Fruit fly (Drosophila melanogaster) whole organism, embryonic: ENCODE results near the gene Grx5.
A peak's percentile ranks its signal among the peaks of the same experiment; 100 is the strongest.

Experiments used
- ATbp ChIP-seq: fragments of 200-800 bp; sonication (Bioruptor generic); optimal IDR thresholded peaks from 2 replicates; lab custom pipeline; 2017; ENCODE audit warnings: missing biosample characterization, mild to moderate bottlenecking, missing genetic modification characterization, missing genetic modification reagents
- Ada2b ChIP-seq: fragments of 200-800 bp; sonication (Bioruptor generic); IDR thresholded peaks from 2 replicates; pipeline ENCODE4 v1.3.6; 2022; ENCODE audit warnings: missing biosample characterization, missing genetic modification characterization
- CG10431 ChIP-seq: fragments of 200-800 bp; sonication (Bioruptor generic); optimal IDR thresholded peaks from 3 replicates; lab custom pipeline; 2018; ENCODE audit warnings: missing biosample characterization, mild to moderate bottlenecking, missing genetic modification characterization
- CG11085 ChIP-seq: fragments of 200-800 bp; sonication (Bioruptor generic); IDR thresholded peaks from 2 replicates; pipeline ENCODE4 v1.3.6; 2022; ENCODE audit warnings: missing biosample characterization, missing genetic modification characterization
- CG12299 ChIP-seq: fragments of 200-800 bp; sonication (Bioruptor generic); optimal IDR thresholded peaks from 2 replicates; lab custom pipeline; 2018; ENCODE audit warnings: missing biosample characterization, mild to moderate bottlenecking, missing genetic modification characterization
- CG17328 ChIP-seq: fragments of 200-800 bp; sonication (Bioruptor generic); IDR thresholded peaks from 2 replicates; pipeline ENCODE4 v1.3.6; 2022; ENCODE audit warnings: missing biosample characterization, missing genetic modification characterization
- CG17568 ChIP-seq: fragments of 200-800 bp; sonication (Bioruptor generic); optimal IDR thresholded peaks from 2 replicates; lab custom pipeline; 2018; ENCODE audit warnings: missing biosample characterization, mild to moderate bottlenecking, missing genetic modification characterization, moderate library complexity
- CG17829 ChIP-seq: fragments of 200-800 bp; optimal IDR thresholded peaks from 2 replicates; lab custom pipeline; 2019; ENCODE audit warnings: missing biosample characterization, mild to moderate bottlenecking, missing genetic modification characterization, moderate library complexity
- CG2116 ChIP-seq: fragments of 200-800 bp; sonication (Bioruptor generic); optimal IDR thresholded peaks from 3 replicates; lab custom pipeline; 2018; ENCODE audit warnings: missing biosample characterization, mild to moderate bottlenecking, missing genetic modification characterization
- CG30403 ChIP-seq: fragments of 200-800 bp; sonication (Bioruptor generic); optimal IDR thresholded peaks from 3 replicates; lab custom pipeline; 2016; ENCODE audit warnings: missing biosample characterization, missing genetic modification characterization
- CG32772 ChIP-seq: fragments of 200-800 bp; sonication (Bioruptor generic); IDR thresholded peaks from 2 replicates; pipeline ENCODE4 v1.3.6; 2022; ENCODE audit warnings: missing biosample characterization, missing genetic modification characterization
- CG3726 ChIP-seq: fragments of 200-800 bp; sonication (Bioruptor generic); IDR thresholded peaks from 3 replicates; pipeline ENCODE4, ENCODE4 v1.3.6; 2022; ENCODE audit warnings: missing biosample characterization, missing genetic modification characterization
- CG4854 ChIP-seq: fragments of 200-800 bp; sonication (Bioruptor generic); optimal IDR thresholded peaks from 2 replicates; lab custom pipeline; 2016; ENCODE audit warnings: missing biosample characterization, missing genetic modification characterization, inconsistent platforms
- CG7372 ChIP-seq: fragments of 200-800 bp; sonication (Bioruptor generic); IDR thresholded peaks from 2 replicates; pipeline ENCODE4 v1.3.6; 2022; ENCODE audit warnings: missing biosample characterization, missing genetic modification characterization
- CG7556 ChIP-seq: fragments of 200-800 bp; sonication (Bioruptor generic); optimal IDR thresholded peaks from 2 replicates; lab custom pipeline; 2017; ENCODE audit warnings: missing biosample characterization, mild to moderate bottlenecking, missing genetic modification characterization
- CG7786 ChIP-seq: fragments of 200-800 bp; sonication (Bioruptor generic); optimal IDR thresholded peaks from 2 replicates; lab custom pipeline; 2016; ENCODE audit warnings: missing biosample characterization, missing genetic modification characterization
- CG9215 ChIP-seq: fragments of 200-800 bp; sonication (Bioruptor generic); IDR thresholded peaks from 2 replicates; pipeline ENCODE4 v1.3.6; 2022; ENCODE audit warnings: missing biosample characterization, missing genetic modification characterization
- CG9727 ChIP-seq: fragments of 200-800 bp; sonication (Bioruptor generic); optimal IDR thresholded peaks from 3 replicates; lab custom pipeline; 2017; ENCODE audit warnings: missing biosample characterization, mild to moderate bottlenecking, missing genetic modification characterization
- CHES-1-like ChIP-seq: fragments of 200-800 bp; sonication (Bioruptor generic); optimal IDR thresholded peaks from 2 replicates; lab custom pipeline; 2016; ENCODE audit warnings: missing biosample characterization, missing genetic modification characterization
- E2f1 ChIP-seq: fragments of 200-800 bp; sonication (Bioruptor generic); IDR thresholded peaks from 2 replicates; pipeline ENCODE4 v1.3.6; 2022; ENCODE audit warnings: missing biosample characterization, missing genetic modification characterization
- Gsc ChIP-seq: fragments of 200-800 bp; sonication (Bioruptor generic); IDR thresholded peaks from 2 replicates; pipeline ENCODE4 v1.3.6; 2022; ENCODE audit warnings: missing biosample characterization, missing genetic modification characterization
- H2.0 ChIP-seq: fragments of 200-800 bp; sonication (Bioruptor generic); IDR thresholded peaks from 2 replicates; pipeline ENCODE4 v1.3.6; 2022; ENCODE audit warnings: missing biosample characterization, missing genetic modification characterization
- HLH54F ChIP-seq: fragments of 200-800 bp; sonication (Bioruptor generic); optimal IDR thresholded peaks from 3 replicates; lab custom pipeline; 2016; ENCODE audit warnings: missing biosample characterization, missing genetic modification characterization
- Hand ChIP-seq: fragments of 200-800 bp; sonication (Bioruptor generic); optimal IDR thresholded peaks from 2 replicates; lab custom pipeline; 2017; ENCODE audit warnings: mild to moderate bottlenecking, missing biosample characterization, missing genetic modification reagents, missing genetic modification characterization
- HmgZ ChIP-seq: fragments of 200-800 bp; sonication (Bioruptor generic); optimal IDR thresholded peaks from 2 replicates; lab custom pipeline; 2018; ENCODE audit warnings: missing biosample characterization, mild to moderate bottlenecking, missing genetic modification characterization
- Hmr ChIP-seq: fragments of 200-800 bp; sonication (Bioruptor generic); optimal IDR thresholded peaks from 3 replicates; lab custom pipeline; 2017; ENCODE audit warnings: mild to moderate bottlenecking, missing biosample characterization, missing genetic modification reagents, missing genetic modification characterization
- Jarid2 ChIP-seq: fragments of 200-800 bp; sonication (Bioruptor generic); optimal IDR thresholded peaks from 3 replicates; lab custom pipeline; 2017; ENCODE audit warnings: mild to moderate bottlenecking, missing biosample characterization, missing genetic modification reagents, missing genetic modification characterization
- Med ChIP-seq: fragments of 200-800 bp; sonication (Bioruptor generic); peaks from one replicate; lab custom pipeline; 2016; ENCODE audit warnings: missing biosample characterization, missing genetic modification characterization, mild to moderate bottlenecking, inconsistent platforms, moderate library complexity
- Mrtf ChIP-seq: fragments of 200-800 bp; sonication (Bioruptor generic); IDR thresholded peaks from 3 replicates; pipeline ENCODE4 v1.3.6; 2022; ENCODE audit warnings: missing biosample characterization, missing genetic modification characterization
- Neu2 ChIP-seq: fragments of 200-800 bp; sonication (Bioruptor generic); optimal IDR thresholded peaks from 3 replicates; lab custom pipeline; 2016; ENCODE audit warnings: missing biosample characterization, missing genetic modification characterization, borderline replicate concordance
- Oli ChIP-seq: fragments of 200-800 bp; sonication (Bioruptor generic); optimal IDR thresholded peaks from 2 replicates; lab custom pipeline; 2018; ENCODE audit warnings: missing biosample characterization, mild to moderate bottlenecking, missing genetic modification characterization, moderate library complexity
- YL-1 ChIP-seq: fragments of 200-800 bp; sonication (Bioruptor generic); optimal IDR thresholded peaks from 3 replicates; lab custom pipeline; 2017; ENCODE audit warnings: missing biosample characterization, mild to moderate bottlenecking, missing genetic modification characterization
- ash1 ChIP-seq: fragments of 200-800 bp; sonication (Bioruptor generic); optimal IDR thresholded peaks from 2 replicates; lab custom pipeline; 2018; ENCODE audit warnings: missing biosample characterization, mild to moderate bottlenecking, missing genetic modification characterization
- az2 ChIP-seq: fragments of 200-800 bp; sonication (Bioruptor generic); optimal IDR thresholded peaks from 3 replicates; lab custom pipeline; 2016; ENCODE audit warnings: missing biosample characterization, missing genetic modification characterization
- corto ChIP-seq: fragments of 200-800 bp; sonication (Bioruptor generic); optimal IDR thresholded peaks from 2 replicates; lab custom pipeline; 2016; ENCODE audit warnings: missing biosample characterization, mild to moderate bottlenecking, missing genetic modification characterization, moderate library complexity
- dmrt11E ChIP-seq: fragments of 200-800 bp; sonication (Bioruptor generic); optimal IDR thresholded peaks from 3 replicates; lab custom pipeline; 2018; ENCODE audit warnings: missing biosample characterization, mild to moderate bottlenecking, missing genetic modification characterization, moderate library complexity
- dmrt99B ChIP-seq: fragments of 200-800 bp; sonication (Bioruptor generic); optimal IDR thresholded peaks from 2 replicates; lab custom pipeline; 2018; ENCODE audit warnings: missing biosample characterization, mild to moderate bottlenecking, missing genetic modification characterization, moderate library complexity
- grau ChIP-seq: fragments of 200-800 bp; optimal IDR thresholded peaks from 3 replicates; lab custom pipeline; 2019; ENCODE audit warnings: missing biosample characterization, mild to moderate bottlenecking, missing genetic modification characterization, moderate library complexity
- ken ChIP-seq: fragments of 200-800 bp; sonication (Bioruptor generic); IDR thresholded peaks from 3 replicates; pipeline ENCODE4 v1.3.6; 2022; ENCODE audit warnings: missing biosample characterization, missing genetic modification characterization
- knrl ChIP-seq: fragments of 200-800 bp; sonication (Bioruptor generic); IDR thresholded peaks from 3 replicates; pipeline ENCODE4 v1.3.6; 2022; ENCODE audit warnings: missing biosample characterization, missing genetic modification characterization; ENCODE audit not compliant: partially characterized antibody
- lab ChIP-seq: fragments of 200-800 bp; sonication (Bioruptor generic); optimal IDR thresholded peaks from 3 replicates; lab custom pipeline; 2017; ENCODE audit warnings: missing biosample characterization, missing genetic modification characterization, mild to moderate bottlenecking, moderate library complexity, missing genetic modification reagents
- nom ChIP-seq: fragments of 200-800 bp; sonication (Bioruptor generic); optimal IDR thresholded peaks from 2 replicates; lab custom pipeline; 2017; ENCODE audit warnings: missing biosample characterization, missing genetic modification characterization, mild to moderate bottlenecking, moderate library complexity, missing genetic modification reagents
- oc ChIP-seq: fragments of 200-800 bp; sonication (Bioruptor generic); optimal IDR thresholded peaks from 2 replicates; lab custom pipeline; 2018; ENCODE audit warnings: missing biosample characterization, mild to moderate bottlenecking, missing genetic modification characterization, moderate library complexity
- psq ChIP-seq: fragments of 200-800 bp; sonication (Bioruptor generic); optimal IDR thresholded peaks from 2 replicates; lab custom pipeline; 2017; ENCODE audit warnings: missing biosample characterization, missing genetic modification characterization
- repo ChIP-seq: fragments of 200-800 bp; sonication (Bioruptor generic); optimal IDR thresholded peaks from 2 replicates; lab custom pipeline; 2016; ENCODE audit warnings: missing biosample characterization, missing genetic modification characterization
- salm ChIP-seq: fragments of 200-800 bp; sonication (Bioruptor generic); optimal IDR thresholded peaks from 2 replicates; lab custom pipeline; 2018; ENCODE audit warnings: missing biosample characterization, mild to moderate bottlenecking, missing genetic modification characterization
- seq ChIP-seq: fragments of 200-800 bp; sonication (Bioruptor generic); IDR thresholded peaks from 2 replicates; pipeline ENCODE4 v1.3.6; 2022; ENCODE audit warnings: missing biosample characterization, missing genetic modification characterization
- zfh1 ChIP-seq: fragments of 200-800 bp; sonication (Bioruptor generic); IDR thresholded peaks from 3 replicates; pipeline ENCODE4 v1.3.6; 2022; ENCODE audit warnings: missing biosample characterization, missing genetic modification characterization
- zfh2 ChIP-seq: fragments of 200-800 bp; sonication (Bioruptor generic); optimal IDR thresholded peaks from 2 replicates; lab custom pipeline; 2016; ENCODE audit warnings: missing biosample characterization, missing genetic modification characterization

Grx5 gene

DNA sequence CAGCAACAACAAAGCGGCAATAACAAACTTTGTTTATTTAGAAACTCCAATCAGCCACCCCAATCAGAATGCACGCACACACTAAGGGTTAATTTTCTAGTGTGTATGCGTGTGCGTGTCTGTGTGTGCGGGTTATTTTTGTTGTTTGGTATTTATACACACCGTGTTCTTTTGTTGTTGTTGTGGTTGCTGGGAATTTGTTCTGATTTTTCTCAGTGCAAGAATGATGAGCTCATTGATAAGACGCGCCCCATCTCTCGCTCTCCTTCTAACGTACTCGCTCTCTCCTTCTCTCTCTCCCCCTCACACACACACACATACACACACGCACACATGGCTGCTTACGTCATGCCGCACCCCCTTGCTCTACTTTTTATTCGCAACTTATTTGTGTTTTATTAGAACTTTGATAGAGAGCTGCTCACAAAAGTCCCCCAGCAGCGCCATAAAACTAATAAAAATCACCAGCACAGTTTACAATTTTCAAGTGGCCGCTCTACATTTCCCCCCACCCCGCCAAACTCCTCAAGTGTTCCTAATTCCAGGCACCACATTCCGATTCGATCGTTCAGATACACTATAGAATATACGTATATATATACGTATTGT is 1.8 kb upstream of the Grx5 start (continued):
- TF ChIP-seq CG17328 (peak; percentile 66), Hmr (peak; percentile 65), CG17829 (peak; percentile 1), CG3726 (GFP tag; lab: Robert Waterston, UW) (no peak), lab (GFP tag; lab: Kevin White, UChicago) (peak; percentile 71), knrl (GFP tag; lab: Robert Waterston, UW) (no peak), CG32772 (GFP tag; lab: Robert Waterston, UW) (0 out of 2 replicates have a peak, but pooled peaks have one; percentile 34), repo (GFP tag; lab: Kevin White, UChicago) (no peak), seq (GFP tag; lab: Robert Waterston, UW) (peak; percentile 46; the same call in 1 of the 2 replicates), H2.0 (GFP tag; lab: Robert Waterston, UW) (peak; percentile 29; the same call in 1 of the 2 replicates), CG7556 (no peak), HmgZ (peak; percentile 61), CG7786 (peak; percentile 63), CG7372 (GFP tag; lab: Robert Waterston, UW) (peak; percentile 52; the same call in 1 of the 2 replicates), ATbp (GFP tag; lab: Kevin White, UChicago) (peak; percentile 37), oc (peak; percentile 26), dmrt11E (tag; lab: Kevin White, UChicago) (no peak), Jarid2 (peak; percentile 30), CG4854 (GFP tag; lab: Kevin White, UChicago) (no peak), CG9727 (GFP tag; lab: Kevin White, UChicago) (peak; percentile 42), ash1 (GFP tag; lab: Kevin White, UChicago) (no peak), CG9215 (GFP tag; lab: Robert Waterston, UW) (0 out of 2 replicates have a peak, but pooled peaks have one; percentile 10), az2 (GFP tag; lab: Kevin White, UChicago) (peak; percentile 15), CG17568 (no peak), Mrtf (GFP tag; lab: Robert Waterston, UW) (peak; percentile 62; the same call in 2 of the 3 replicates), dmrt99B (tag; lab: Kevin White, UChicago) (peak; percentile 30), nom (GFP tag; lab: Kevin White, UChicago) (no peak), corto (GFP tag; lab: Kevin White, UChicago) (no peak), Gsc (no peak), CG11085 (GFP tag; lab: Robert Waterston, UW) (0 out of 2 replicates have a peak, but pooled peaks have one; percentile 24), Ada2b (GFP tag; lab: Robert Waterston, UW) (peak; percentile 37; the same call in 1 of the 2 replicates), CG12299 (tag; lab: Kevin White, UChicago) (peak; percentile 7), CG10431 (GFP tag; lab: Kevin White, UChicago) (peak; percentile 52), Med (GFP tag; lab: Kevin White, UChicago) (peak; percentile 93), HLH54F (peak; percentile 42), Hand (GFP tag; lab: Kevin White, UChicago) (peak; percentile 15), Neu2 (GFP tag; lab: Kevin White, UChicago) (no peak), CHES-1-like (GFP tag; lab: Kevin White, UChicago) (peak; percentile 46), ken (GFP tag; lab: Robert Waterston, UW) (0 out of 3 replicates have a peak, but pooled peaks have one; percentile 35), Oli (tag; lab: Kevin White, UChicago) (peak; percentile 36), E2f1 (peak; percentile 14; the same call in 1 of the 2 replicates), psq (GFP tag; lab: Kevin White, UChicago) (no peak), YL-1 (peak; percentile 45), CG30403 (peak; percentile 23), zfh2 (GFP tag; lab: Kevin White, UChicago) (peak; percentile 70), salm (tag; lab: Kevin White, UChicago) (no peak), zfh1 (peak; percentile 59; the same call in 1 of the 3 replicates), CG2116 (GFP tag; lab: Kevin White, UChicago) (no peak), grau (peak; percentile 50)
